Worm (Caenorhabditis elegans) whole organism, L1 larva: ENCODE results near the gene lin-36.

Experiments used
- alr-1 ChIP-seq: fragments of 200-800 bp; sonication (Bioruptor generic); optimal IDR thresholded peaks from 2 replicates; lab custom pipeline; 2018; ENCODE audit warnings: borderline replicate concordance, mild to moderate bottlenecking, missing genetic modification characterization, missing compliant biosample characterization
- ces-1 ChIP-seq: fragments of 150-350 bp; optimal IDR thresholded peaks from 2 replicates; lab custom pipeline; 2014; ENCODE audit warnings: missing biosample characterization, missing genetic modification reagents, missing genetic modification characterization
- lin-39 ChIP-seq: fragments of 150-350 bp; optimal IDR thresholded peaks from 2 replicates; lab custom pipeline; 2014; ENCODE audit warnings: missing biosample characterization, missing genetic modification reagents, missing genetic modification characterization
- rnt-1 ChIP-seq: sonication (generic microtip); optimal IDR thresholded peaks from 2 replicates; lab custom pipeline; 2016; ENCODE audit warnings: mild to moderate bottlenecking, missing genetic modification characterization, moderate library complexity, missing compliant biosample characterization
- snpc-4 ChIP-seq: fragments of 150-350 bp; optimal IDR thresholded peaks from 2 replicates; lab custom pipeline; 2014; ENCODE audit warnings: missing biosample characterization, missing genetic modification characterization
- sup-37 ChIP-seq: fragments of 200-800 bp; sonication (Bioruptor generic); optimal IDR thresholded peaks from 2 replicates; lab custom pipeline; 2018; ENCODE audit warnings: mild to moderate bottlenecking, missing genetic modification characterization, missing compliant biosample characterization
- unc-130 ChIP-seq: fragments of 150-350 bp; optimal IDR thresholded peaks from 2 replicates; lab custom pipeline; 2017; ENCODE audit warnings: missing biosample characterization, missing genetic modification characterization, inconsistent platforms
- xbp-1 ChIP-seq: sonication (generic microtip); optimal IDR thresholded peaks from 2 replicates; lab custom pipeline; 2016; ENCODE audit warnings: missing genetic modification characterization, missing compliant biosample characterization
- ztf-4 ChIP-seq: fragments of 150-350 bp; optimal IDR thresholded peaks from 2 replicates; lab custom pipeline; 2014; ENCODE audit warnings: missing biosample characterization, missing genetic modification characterization

DNA sequence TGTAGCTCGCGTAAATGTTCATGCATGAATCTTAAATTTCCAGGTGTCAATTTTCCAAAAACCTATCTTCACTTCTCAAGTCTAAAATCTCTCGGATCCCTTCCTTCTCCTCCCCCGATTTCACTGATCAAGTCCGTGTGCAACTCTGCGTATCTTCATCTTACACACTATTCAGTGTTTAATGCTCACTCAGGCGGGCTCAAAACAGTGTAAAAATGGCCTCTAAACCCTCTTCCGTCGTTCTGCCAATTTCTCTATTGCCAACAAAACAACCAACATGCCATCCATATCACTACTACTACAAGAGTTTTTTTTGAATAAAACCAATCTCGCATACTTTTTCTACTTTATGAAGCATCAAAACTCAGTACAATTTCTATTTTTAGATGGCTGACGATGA lies 1.4 kb upstream of the lin-36 start, which contains the start of gene F44B9.2:
- no peak for TF ChIP-seq lin-39 (tag; lab: Kevin White, UChicago)
- no peak for TF ChIP-seq xbp-1 (tag; lab: Kevin White, UChicago)
- no peak for TF ChIP-seq unc-130 (tag; lab: Kevin White, UChicago)
- TF ChIP-seq ztf-4 (tag; lab: Kevin White, UChicago), result no peak
- no peak for TF ChIP-seq sup-37 (GFP tag; lab: Kevin White, UChicago)
- TF ChIP-seq alr-1 (tag; lab: Kevin White, UChicago), result no peak
- TF ChIP-seq snpc-4 (tag; lab: Kevin White, UChicago), result no peak
- peak; percentile 26 for TF ChIP-seq rnt-1 (tag; lab: Kevin White, UChicago)
- TF ChIP-seq ces-1 (GFP tag; lab: Kevin White, UChicago), result no peak
